Worm (Caenorhabditis elegans): ENCODE results near the gene Y116A8A.2.

DNA sequence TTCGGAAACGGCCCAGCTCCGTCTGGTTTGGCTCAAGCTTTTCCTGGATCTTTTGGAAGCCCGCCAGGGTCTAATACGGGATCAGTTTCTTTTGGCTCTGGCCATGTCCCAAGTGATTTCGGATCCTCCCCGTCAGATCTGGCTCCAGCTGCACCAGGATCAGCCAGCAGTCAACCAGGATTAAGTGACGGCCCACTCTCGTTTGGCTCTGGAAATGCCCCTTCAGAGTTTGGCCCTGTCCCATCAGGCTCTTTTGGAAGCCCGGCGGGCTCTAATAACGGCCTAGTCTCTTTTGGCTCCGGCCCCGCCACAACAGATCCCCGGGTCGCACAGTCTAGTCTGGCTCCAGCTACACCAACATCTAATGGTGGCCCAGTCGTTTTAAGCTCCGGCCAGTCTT, 36.0 kb downstream of the Y116A8A.2 start:
- TF ChIP-seq Y79H2A.3 (GFP tag; conservative IDR thresholded peaks at IDR 0.05) (no peak), rcor-1 (GFP tag; IDR thresholded peaks at IDR 0.05) (no peak), bed-2 (GFP tag; IDR thresholded peaks at IDR 0.05) (no peak), nfya-1 (tag; optimal IDR thresholded peaks at IDR 0.05; ENCODE audit: borderline replicate concordance, insufficient read depth) (no peak), aptf-3 (GFP tag; IDR thresholded peaks at IDR 0.05) (no peak), him-1 (tag; optimal IDR thresholded peaks at IDR 0.05) (no peak), ekl-4 (GFP tag; IDR thresholded peaks at IDR 0.05) (no peak), Y95B8A.8 (GFP tag; IDR thresholded peaks at IDR 0.05) (no peak), nhr-90 (tag; optimal IDR thresholded peaks at IDR 0.05) (no peak), T26A5.8 (tag; optimal IDR thresholded peaks at IDR 0.05) (no peak), lir-1 (GFP tag; conservative IDR thresholded peaks at IDR 0.05) (no peak), ceh-91 (GFP tag; IDR thresholded peaks at IDR 0.05) (no peak), ets-4 (GFP tag; optimal IDR thresholded peaks at IDR 0.05) (no peak), unc-62 (GFP tag; optimal IDR thresholded peaks at IDR 0.05) (no peak)

Measured in whole organism, young adult.